Fruit fly (Drosophila melanogaster): ENCODE data around the gene mrt.
A peak's percentile ranks its signal among the peaks of the same experiment; 100 is the strongest.

- TF ChIP-seq CrebA (GFP tag; optimal IDR thresholded peaks at IDR 0.05; ENCODE audit: borderline replicate concordance) (no peak), Dfd (GFP tag; optimal IDR thresholded peaks at IDR 0.05) (no peak), Vsx2 (GFP tag; optimal IDR thresholded peaks at IDR 0.05; ENCODE audit: partially characterized antibody) (no peak), jim (GFP tag; optimal IDR thresholded peaks at IDR 0.05) (peak; percentile 97), psq (GFP tag; optimal IDR thresholded peaks at IDR 0.05) (peak; percentile 74), pan (optimal IDR thresholded peaks at IDR 0.05) (no peak), fru (GFP tag; optimal IDR thresholded peaks at IDR 0.05) (peak; percentile 80), usp (GFP tag; optimal IDR thresholded peaks at IDR 0.05) (no peak), dmrt93B (GFP tag; optimal IDR thresholded peaks at IDR 0.05) (no peak), tai (GFP tag; optimal IDR thresholded peaks at IDR 0.05) (no peak), Sp1 (GFP tag; optimal IDR thresholded peaks at IDR 0.05) (peak; percentile 64)
Observed at dm6 chr3R:27263434-27264215, 18.8 kb downstream of the mrt start, which contains the start of gene woc.

All from whole organism, wandering third instar larva.